Fruit fly (Drosophila melanogaster): ENCODE results near the gene ND-B22.
A peak's percentile ranks its signal among the peaks of the same experiment; 100 is the strongest.

ND-B22 gene

dm6 chr2L:13366109-13366747, 4.7 kb downstream of the ND-B22 start, which contains the start of the genes Nnp-1 and Grx3:
TSS of gene Nnp-1 (minus strand) at chr2L:13366189.
TSS of gene Grx3 (plus strand) at chr2L:13366447.
- TF ChIP-seq CG9705 (GFP tag; optimal IDR thresholded peaks at IDR 0.05) (peak; percentile 54), woc (GFP tag; optimal IDR thresholded peaks at IDR 0.05) (peak; percentile 46), Hr78 (GFP tag; optimal IDR thresholded peaks at IDR 0.05) (no peak), OdsH (GFP tag; optimal IDR thresholded peaks at IDR 0.05) (peak; percentile 20), psq (GFP tag; optimal IDR thresholded peaks at IDR 0.05) (peak; percentile 48), Mio (GFP tag; optimal IDR thresholded peaks at IDR 0.05) (no peak), brk (GFP tag; optimal IDR thresholded peaks at IDR 0.05) (peak; percentile 35), HLH106 (tag; optimal IDR thresholded peaks at IDR 0.05) (peak; percentile 82), h (GFP tag; optimal IDR thresholded peaks at IDR 0.05) (peak; percentile 1), ey (GFP tag; optimal IDR thresholded peaks at IDR 0.05) (peak; percentile 22), dmrt93B (GFP tag; optimal IDR thresholded peaks at IDR 0.05) (peak; percentile 53), foxo (GFP tag; optimal IDR thresholded peaks at IDR 0.05) (peak in 1 of 2 experiments; percentile 62), Myc (optimal IDR thresholded peaks at IDR 0.05) (peak; percentile 90), Jra (GFP tag; optimal IDR thresholded peaks at IDR 0.05) (no peak), sv (GFP tag; optimal IDR thresholded peaks at IDR 0.05) (peak; percentile 24), usp (GFP tag; optimal IDR thresholded peaks at IDR 0.05) (no peak), dl (GFP tag; optimal IDR thresholded peaks at IDR 0.05; ENCODE audit: insufficient read depth in 1 of 2, partially characterized antibody in 2 of 2) (no peak)

- TF ChIP-seq Hr78 (GFP tag; optimal IDR thresholded peaks at IDR 0.05), result no peak
- no peak for TF ChIP-seq woc (GFP tag; optimal IDR thresholded peaks at IDR 0.05)
- no peak for TF ChIP-seq brk (GFP tag; optimal IDR thresholded peaks at IDR 0.05)
- TF ChIP-seq lola (GFP tag; optimal IDR thresholded peaks at IDR 0.05), result no peak
- TF ChIP-seq dsf (GFP tag; optimal IDR thresholded peaks at IDR 0.05; ENCODE audit: borderline replicate concordance), result no peak
- TF ChIP-seq Rel (GFP tag; optimal IDR thresholded peaks at IDR 0.05), result no peak
- TF ChIP-seq Rel (tag; optimal IDR thresholded peaks at IDR 0.05), result no peak
- no peak for TF ChIP-seq dl (GFP tag; optimal IDR thresholded peaks at IDR 0.05; ENCODE audit: insufficient read depth in 1 of 2, partially characterized antibody in 2 of 2)
- no peak for TF ChIP-seq CrebA (GFP tag; optimal IDR thresholded peaks at IDR 0.05; ENCODE audit: borderline replicate concordance)
- TF ChIP-seq jim (GFP tag; optimal IDR thresholded peaks at IDR 0.05), result no peak
- no peak for TF ChIP-seq Abd-B (GFP tag; optimal IDR thresholded peaks at IDR 0.05)
- no peak for TF ChIP-seq rgr (GFP tag; optimal IDR thresholded peaks at IDR 0.05)
- no peak for TF ChIP-seq Jra (GFP tag; optimal IDR thresholded peaks at IDR 0.05)
- TF ChIP-seq Vsx2 (GFP tag; optimal IDR thresholded peaks at IDR 0.05; ENCODE audit: partially characterized antibody), result no peak
- no peak for TF ChIP-seq dmrt93B (GFP tag; optimal IDR thresholded peaks at IDR 0.05)
- no peak for TF ChIP-seq Dfd (GFP tag; optimal IDR thresholded peaks at IDR 0.05)
- TF ChIP-seq ey (GFP tag; optimal IDR thresholded peaks at IDR 0.05), result no peak
- no peak for TF ChIP-seq foxo (GFP tag; optimal IDR thresholded peaks at IDR 0.05)
Observed at dm6 chr2L:13362953-13363352, 8.0 kb downstream of the ND-B22 start.

- no peak for TF ChIP-seq ey (GFP tag; optimal IDR thresholded peaks at IDR 0.05)
- TF ChIP-seq Dfd (GFP tag; optimal IDR thresholded peaks at IDR 0.05), result no peak
- no peak for TF ChIP-seq Vsx2 (GFP tag; optimal IDR thresholded peaks at IDR 0.05; ENCODE audit: partially characterized antibody)
- TF ChIP-seq Dif (GFP tag; optimal IDR thresholded peaks at IDR 0.05; ENCODE audit: partially characterized antibody), result no peak
- no peak for TF ChIP-seq lola (GFP tag; optimal IDR thresholded peaks at IDR 0.05)
- no peak for TF ChIP-seq fru (GFP tag; optimal IDR thresholded peaks at IDR 0.05)
- TF ChIP-seq Sp1 (GFP tag; optimal IDR thresholded peaks at IDR 0.05), result no peak
- no peak for TF ChIP-seq N (GFP tag; optimal IDR thresholded peaks at IDR 0.05)
- no peak for TF ChIP-seq Mio (GFP tag; optimal IDR thresholded peaks at IDR 0.05)
- TF ChIP-seq dsf (GFP tag; optimal IDR thresholded peaks at IDR 0.05; ENCODE audit: borderline replicate concordance), result no peak
- TF ChIP-seq sv (GFP tag; optimal IDR thresholded peaks at IDR 0.05), result no peak
- TF ChIP-seq h (GFP tag; optimal IDR thresholded peaks at IDR 0.05), result no peak
- no peak for TF ChIP-seq usp (GFP tag; optimal IDR thresholded peaks at IDR 0.05)
- no peak for TF ChIP-seq GATAd (GFP tag; optimal IDR thresholded peaks at IDR 0.05)
- TF ChIP-seq rgr (GFP tag; optimal IDR thresholded peaks at IDR 0.05), result no peak
- no peak for TF ChIP-seq dmrt93B (GFP tag; optimal IDR thresholded peaks at IDR 0.05)
- no peak for TF ChIP-seq pan (optimal IDR thresholded peaks at IDR 0.05)
- TF ChIP-seq sage (GFP tag; optimal IDR thresholded peaks at IDR 0.05), result no peak
- no peak for TF ChIP-seq Hnf4 (GFP tag; optimal IDR thresholded peaks at IDR 0.05)
- TF ChIP-seq Myc (optimal IDR thresholded peaks at IDR 0.05), result no peak
Observed at dm6 chr2L:13361465-13361864, 9.4 kb downstream of the ND-B22 start, which contains the start of gene CG9377. TSS of gene CG9377 (minus strand) at chr2L:13361565.

Measured in whole organism, wandering third instar larva.